Fruit fly (Drosophila melanogaster): ENCODE measurements around the gene CG7214.
A peak's percentile ranks its signal among the peaks of the same experiment; 100 is the strongest.

Gene CG7214

DNA sequence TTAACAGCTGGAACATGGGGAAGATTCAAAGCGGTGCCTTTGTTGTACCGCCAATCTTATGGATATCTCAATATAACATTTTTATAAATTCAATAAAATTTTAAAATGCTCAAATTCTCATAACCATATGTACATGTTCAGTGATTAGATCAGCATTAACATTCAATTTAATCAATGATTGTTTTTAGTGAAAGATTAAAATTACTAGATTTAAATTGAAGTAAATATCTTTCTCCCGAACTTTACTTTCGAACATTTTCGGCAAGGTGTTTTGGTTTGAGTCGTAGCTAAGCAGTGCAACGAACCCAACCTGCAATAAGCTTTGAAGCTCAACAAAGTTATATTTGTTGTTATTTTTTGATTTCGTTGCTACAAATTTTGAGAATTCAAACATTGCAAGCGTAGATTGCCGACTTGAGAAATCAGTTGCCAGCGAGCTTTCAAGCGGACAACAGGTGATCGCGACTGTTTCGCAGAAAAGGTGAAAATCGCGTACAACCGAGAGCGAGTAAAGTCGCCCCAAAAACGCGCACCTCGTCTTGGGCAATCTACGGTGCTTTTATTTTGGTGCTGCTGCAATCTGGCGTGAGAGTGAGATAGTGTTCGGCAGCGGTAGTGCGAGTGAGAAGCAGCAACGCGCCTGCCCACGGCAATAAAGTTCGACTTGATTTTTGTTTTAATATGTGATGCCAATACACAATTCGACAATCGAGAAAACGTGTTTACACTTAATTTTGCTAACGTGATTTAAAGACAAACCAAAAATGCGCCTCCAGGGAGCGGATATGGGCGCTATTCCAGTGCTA, 42.1 kb downstream of the CG7214 start, which contains the start of gene Tep3 (continued):
- TF ChIP-seq HmgZ (tag; optimal IDR thresholded peaks at IDR 0.05) = peak; percentile 10
- TF ChIP-seq fd96Cb (tag; optimal IDR thresholded peaks at IDR 0.05) = no peak
- peak; percentile 50 for TF ChIP-seq PHDP (tag; optimal IDR thresholded peaks at IDR 0.05)
- no peak for TF ChIP-seq CG11723 (GFP tag; optimal IDR thresholded peaks at IDR 0.05)
- TF ChIP-seq dysf (GFP tag; IDR thresholded peaks at IDR 0.05) = peak; percentile 33; the same call in 1 of the 3 replicates
- TF ChIP-seq CG14860 (GFP tag; IDR thresholded peaks at IDR 0.05; ENCODE audit: partially characterized antibody) = no peak
- no peak for TF ChIP-seq CG6683 (GFP tag; optimal IDR thresholded peaks at IDR 0.05)
- TF ChIP-seq zfh2 (GFP tag; optimal IDR thresholded peaks at IDR 0.05) = peak; percentile 15
- peak; percentile 29 for TF ChIP-seq Lhr (GFP tag; optimal IDR thresholded peaks at IDR 0.05)
- no peak for TF ChIP-seq Dad (GFP tag; optimal IDR thresholded peaks at IDR 0.05)
- TF ChIP-seq CG10462 (GFP tag; optimal IDR thresholded peaks at IDR 0.05) = no peak
- no peak for TF ChIP-seq HLH4C (GFP tag; IDR thresholded peaks at IDR 0.05; ENCODE audit: partially characterized antibody)
- TF ChIP-seq CG10321 (GFP tag; IDR thresholded peaks at IDR 0.05) = no peak
- TF ChIP-seq Blimp-1 (GFP tag; optimal IDR thresholded peaks at IDR 0.05) = peak; percentile 27
- peak; percentile 56 for TF ChIP-seq Sox102F (GFP tag; optimal IDR thresholded peaks at IDR 0.05)
- no peak for TF ChIP-seq Dfd (GFP tag; optimal IDR thresholded peaks at IDR 0.05)
- TF ChIP-seq unpg (GFP tag; optimal IDR thresholded peaks at IDR 0.05) = peak; percentile 14
- no peak for TF ChIP-seq CG10654 (GFP tag; optimal IDR thresholded peaks at IDR 0.05)
- peak; percentile 48 for TF ChIP-seq CG7839 (tag; optimal IDR thresholded peaks at IDR 0.05)
- no peak for TF ChIP-seq ftz-f1 (GFP tag; optimal IDR thresholded peaks at IDR 0.05)
- TF ChIP-seq CG11085 (GFP tag; IDR thresholded peaks at IDR 0.05) = no peak
- no peak for TF ChIP-seq CG2678 (tag; optimal IDR thresholded peaks at IDR 0.05)
- TF ChIP-seq gfzf (GFP tag; optimal IDR thresholded peaks at IDR 0.05) = peak; percentile 29
- no peak for TF ChIP-seq emc (GFP tag; optimal IDR thresholded peaks at IDR 0.05)
- no peak for TF ChIP-seq psq (GFP tag; optimal IDR thresholded peaks at IDR 0.05)
- TF ChIP-seq Dref (GFP tag; IDR thresholded peaks at IDR 0.05) = no peak
- TF ChIP-seq CG12219 (GFP tag; optimal IDR thresholded peaks at IDR 0.05) = no peak
- no peak for TF ChIP-seq CG11247 (GFP tag; IDR thresholded peaks at IDR 0.05)
- TF ChIP-seq Dp (GFP tag; optimal IDR thresholded peaks at IDR 0.05) = no peak
- no peak for TF ChIP-seq pnt (GFP tag; optimal IDR thresholded peaks at IDR 0.05)
- no peak for TF ChIP-seq CG2129 (GFP tag; IDR thresholded peaks at IDR 0.05; ENCODE audit: partially characterized antibody)
- no peak for TF ChIP-seq D (optimal IDR thresholded peaks at IDR 0.05)
- no peak for TF ChIP-seq D (GFP tag; optimal IDR thresholded peaks at IDR 0.05)
- no peak for TF ChIP-seq D19B (GFP tag; optimal IDR thresholded peaks at IDR 0.05)
- no peak for TF ChIP-seq CG8944 (GFP tag; optimal IDR thresholded peaks at IDR 0.05)
- no peak for TF ChIP-seq CG6765 (GFP tag; optimal IDR thresholded peaks at IDR 0.05)
- no peak for TF ChIP-seq E2f1 (GFP tag; IDR thresholded peaks at IDR 0.05)
- TF ChIP-seq CG32532 (GFP tag; IDR thresholded peaks at IDR 0.05) = peak; percentile 62
- no peak for TF ChIP-seq zen2 (GFP tag; IDR thresholded peaks at IDR 0.05; ENCODE audit: partially characterized antibody)
- no peak for TF ChIP-seq CG3065 (GFP tag; optimal IDR thresholded peaks at IDR 0.05)
- TF ChIP-seq chinmo (GFP tag; IDR thresholded peaks at IDR 0.05; ENCODE audit: partially characterized antibody) = peak; percentile 95
- TF ChIP-seq Ssrp (tag; optimal IDR thresholded peaks at IDR 0.05) = no peak
- peak; percentile 37 for TF ChIP-seq CG1832 (GFP tag; optimal IDR thresholded peaks at IDR 0.05)
- no peak for TF ChIP-seq cwo (GFP tag; optimal IDR thresholded peaks at IDR 0.05)
- no peak for TF ChIP-seq pum (GFP tag; optimal IDR thresholded peaks at IDR 0.05)
- no peak for TF ChIP-seq odd (GFP tag; optimal IDR thresholded peaks at IDR 0.05)
- no peak for TF ChIP-seq CG32767 (GFP tag; IDR thresholded peaks at IDR 0.05)
- TF ChIP-seq Hr78 (GFP tag; optimal IDR thresholded peaks at IDR 0.05) = no peak
- no peak for TF ChIP-seq Dek (tag; optimal IDR thresholded peaks at IDR 0.05)

Data from whole organism, embryonic.